Worm (Caenorhabditis elegans) whole organism, late embryonic: ENCODE data around the gene nspf-2.

Experiments
- C38D4.7 ChIP-seq: fragments of 200-800 bp; sonication (Bioruptor generic); optimal IDR thresholded peaks from 2 replicates; lab custom pipeline; 2018; ENCODE audit warnings: mild to moderate bottlenecking, missing genetic modification characterization, moderate library complexity, missing compliant biosample characterization
- elt-2 ChIP-seq: sonication (generic microtip); optimal IDR thresholded peaks from 2 replicates; lab custom pipeline; 2016; ENCODE audit warnings: missing genetic modification reagents, missing genetic modification characterization, missing compliant biosample characterization
- fkh-10 ChIP-seq: fragments of 150-350 bp; optimal IDR thresholded peaks from 2 replicates; lab custom pipeline; 2014; ENCODE audit warnings: missing biosample characterization, missing genetic modification reagents, missing genetic modification characterization
- mec-3 ChIP-seq: sonication (generic microtip); optimal IDR thresholded peaks from 2 replicates; lab custom pipeline; 2016; ENCODE audit warnings: borderline replicate concordance, missing genetic modification characterization, missing compliant biosample characterization
- nfya-1 ChIP-seq: sonication (generic microtip); optimal IDR thresholded peaks from 2 replicates; lab custom pipeline; 2017; ENCODE audit warnings: missing genetic modification characterization, mild to moderate bottlenecking, missing compliant biosample characterization, antibody characterized with exemption, moderate library complexity
- nhr-11 ChIP-seq: fragments of 150-350 bp; optimal IDR thresholded peaks from 2 replicates; lab custom pipeline; 2014; ENCODE audit warnings: missing biosample characterization, missing genetic modification characterization
- pag-3 ChIP-seq: sonication (generic microtip); optimal IDR thresholded peaks from 2 replicates; lab custom pipeline; 2016; ENCODE audit warnings: missing compliant biosample characterization, missing genetic modification characterization, borderline replicate concordance
- pqm-1 ChIP-seq: sonication (generic microtip); optimal IDR thresholded peaks from 2 replicates; lab custom pipeline; 2016; ENCODE audit warnings: missing genetic modification characterization, missing compliant biosample characterization
- unc-42 ChIP-seq: sonication (generic microtip); optimal IDR thresholded peaks from 2 replicates; lab custom pipeline; 2016; ENCODE audit warnings: missing genotype, missing genetic modification characterization, missing compliant biosample characterization
- ztf-16 ChIP-seq: sonication (generic microtip); optimal IDR thresholded peaks from 2 replicates; lab custom pipeline; 2017; ENCODE audit warnings: missing genetic modification characterization, missing compliant biosample characterization

DNA sequence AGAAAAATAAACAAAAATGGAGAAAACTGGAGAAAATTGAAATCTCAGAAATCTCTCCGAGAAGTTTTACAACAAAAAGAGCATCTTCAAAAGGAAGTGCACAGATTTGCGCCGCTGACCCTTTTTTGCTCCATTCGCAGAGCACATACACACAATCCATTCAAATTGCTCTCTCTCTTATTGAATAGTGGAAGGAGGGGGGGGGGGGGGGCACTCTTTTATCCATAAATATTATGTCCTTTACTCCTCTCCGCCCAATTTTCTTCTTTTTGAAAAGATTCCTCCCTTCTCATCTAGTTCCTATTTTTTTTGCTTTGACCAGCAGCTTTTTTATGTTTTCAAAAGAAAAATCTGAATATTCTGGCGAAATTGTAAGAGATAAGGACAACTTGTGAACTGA, 6.4 kb downstream of the nspf-2 start:
- no peak for TF ChIP-seq pqm-1
- TF ChIP-seq elt-2 (tag; lab: Kevin White, UChicago): no peak
- TF ChIP-seq mec-3: no peak
- no peak for TF ChIP-seq nfya-1 (tag; lab: Kevin White, UChicago)
- no peak for TF ChIP-seq C38D4.7 (GFP tag; lab: Kevin White, UChicago)
- no peak for TF ChIP-seq ztf-16 (tag; lab: Kevin White, UChicago)
- no peak for TF ChIP-seq pag-3 (tag; lab: Kevin White, UChicago)
- TF ChIP-seq fkh-10 (GFP tag; lab: Kevin White, UChicago): no peak
- TF ChIP-seq unc-42: peak; percentile 46
- TF ChIP-seq nhr-11 (tag; lab: Kevin White, UChicago): no peak
